Worm (Caenorhabditis elegans): ENCODE data around the gene srz-23.

DNA sequence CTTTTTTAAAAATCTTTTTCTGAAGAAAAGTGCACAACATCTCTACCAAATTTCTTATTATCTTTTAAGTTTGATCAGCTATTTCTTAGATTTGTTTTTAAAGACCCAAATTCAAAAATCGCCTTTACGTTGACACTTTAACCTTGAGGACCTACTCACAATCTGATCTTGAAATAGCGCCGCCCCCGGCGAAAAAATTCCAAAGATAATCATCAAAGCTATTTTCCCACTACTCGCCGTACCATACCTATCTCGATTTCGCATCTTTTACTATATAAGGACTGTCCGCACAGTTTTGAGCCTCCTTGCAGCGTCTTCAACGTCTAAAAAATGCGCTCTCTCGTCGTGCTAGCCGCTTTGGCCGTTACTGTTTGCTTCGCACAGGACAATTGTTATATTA, 12.6 kb upstream of the srz-23 start, which contains the start of gene grd-10:
- TF ChIP-seq sma-3 (GFP tag; optimal IDR thresholded peaks at IDR 0.05): no peak
- no peak for TF ChIP-seq mab-5 (tag; optimal IDR thresholded peaks at IDR 0.05)
- no peak for TF ChIP-seq ama-1 (optimal IDR thresholded peaks at IDR 0.05)
- no peak for TF ChIP-seq lin-13 (GFP tag; optimal IDR thresholded peaks at IDR 0.05)
- no peak for TF ChIP-seq ZK546.5 (tag; optimal IDR thresholded peaks at IDR 0.05)
- TF ChIP-seq nhr-129 (tag; optimal IDR thresholded peaks at IDR 0.05): no peak
- TF ChIP-seq unc-62 (GFP tag; optimal IDR thresholded peaks at IDR 0.05): no peak

Data from whole organism, L2 larva.